Worm (Caenorhabditis elegans) whole organism, L1 larva: Measurements from ENCODE around the gene chw-1.

Source experiments
- ama-1 ChIP-seq: fragments of 150-350 bp; optimal IDR thresholded peaks from 2 replicates; lab custom pipeline; 2014
- ceh-8 ChIP-seq: fragments of 200-800 bp; sonication (Bioruptor generic); optimal IDR thresholded peaks from 2 replicates; lab custom pipeline; 2018; ENCODE audit warnings: mild to moderate bottlenecking, missing genetic modification characterization, moderate library complexity, missing compliant biosample characterization
- efl-3 ChIP-seq: fragments of 200-800 bp; sonication (Bioruptor generic); optimal IDR thresholded peaks from 2 replicates; lab custom pipeline; 2018; ENCODE audit warnings: mild to moderate bottlenecking, missing genetic modification characterization, missing compliant biosample characterization
- elt-2 ChIP-seq: sonication (generic microtip); optimal IDR thresholded peaks from 2 replicates; lab custom pipeline; 2016; ENCODE audit warnings: missing genetic modification characterization, mild to moderate bottlenecking, inconsistent platforms, missing compliant biosample characterization, missing genetic modification reagents
- elt-3 ChIP-seq, 6 experiments: fragments of 150-350 bp in 1 of 6; sonication (generic microtip); optimal IDR thresholded peaks; 2 replicates each; lab custom pipeline; 2017 to 2018; ENCODE audit warnings: missing biosample characterization in 6 of 6, missing genetic modification characterization in 6 of 6, inconsistent platforms in 1 of 6
- fos-1 ChIP-seq: fragments of 150-350 bp; optimal IDR thresholded peaks from 2 replicates; lab custom pipeline; 2014; ENCODE audit warnings: missing biosample characterization, missing genetic modification characterization
- lin-39 ChIP-seq: fragments of 150-350 bp; optimal IDR thresholded peaks from 2 replicates; lab custom pipeline; 2014; ENCODE audit warnings: missing biosample characterization, missing genetic modification reagents, missing genetic modification characterization
- nhr-237 ChIP-seq: fragments of 150-350 bp; optimal IDR thresholded peaks from 2 replicates; lab custom pipeline; 2014; ENCODE audit warnings: missing biosample characterization, missing genetic modification characterization
- nhr-28 ChIP-seq: fragments of 150-350 bp; optimal IDR thresholded peaks from 2 replicates; lab custom pipeline; 2014; ENCODE audit warnings: missing biosample characterization, missing genetic modification characterization
- nhr-71 ChIP-seq: sonication (generic microtip); optimal IDR thresholded peaks from 2 replicates; lab custom pipeline; 2016; ENCODE audit warnings: mild to moderate bottlenecking, missing genetic modification characterization, moderate library complexity, missing compliant biosample characterization
- pqm-1 ChIP-seq: sonication (generic microtip); optimal IDR thresholded peaks from 3 replicates; lab custom pipeline; 2017; ENCODE audit warnings: missing biosample characterization, missing genetic modification characterization
- snpc-4 ChIP-seq: fragments of 150-350 bp; optimal IDR thresholded peaks from 2 replicates; lab custom pipeline; 2014; ENCODE audit warnings: missing biosample characterization, missing genetic modification characterization
- unc-62 ChIP-seq: fragments of 150-350 bp; optimal IDR thresholded peaks from 2 replicates; lab custom pipeline; 2014; ENCODE audit warnings: missing biosample characterization, missing genetic modification reagents, missing genetic modification characterization
- ztf-11 ChIP-seq, 2 experiments: sonication (generic microtip); optimal IDR thresholded peaks; 2 replicates each; lab custom pipeline; 2016 to 2017; ENCODE audit warnings: missing genetic modification characterization in 2 of 2, missing biosample characterization in 1 of 2, missing compliant biosample characterization in 1 of 2

DNA sequence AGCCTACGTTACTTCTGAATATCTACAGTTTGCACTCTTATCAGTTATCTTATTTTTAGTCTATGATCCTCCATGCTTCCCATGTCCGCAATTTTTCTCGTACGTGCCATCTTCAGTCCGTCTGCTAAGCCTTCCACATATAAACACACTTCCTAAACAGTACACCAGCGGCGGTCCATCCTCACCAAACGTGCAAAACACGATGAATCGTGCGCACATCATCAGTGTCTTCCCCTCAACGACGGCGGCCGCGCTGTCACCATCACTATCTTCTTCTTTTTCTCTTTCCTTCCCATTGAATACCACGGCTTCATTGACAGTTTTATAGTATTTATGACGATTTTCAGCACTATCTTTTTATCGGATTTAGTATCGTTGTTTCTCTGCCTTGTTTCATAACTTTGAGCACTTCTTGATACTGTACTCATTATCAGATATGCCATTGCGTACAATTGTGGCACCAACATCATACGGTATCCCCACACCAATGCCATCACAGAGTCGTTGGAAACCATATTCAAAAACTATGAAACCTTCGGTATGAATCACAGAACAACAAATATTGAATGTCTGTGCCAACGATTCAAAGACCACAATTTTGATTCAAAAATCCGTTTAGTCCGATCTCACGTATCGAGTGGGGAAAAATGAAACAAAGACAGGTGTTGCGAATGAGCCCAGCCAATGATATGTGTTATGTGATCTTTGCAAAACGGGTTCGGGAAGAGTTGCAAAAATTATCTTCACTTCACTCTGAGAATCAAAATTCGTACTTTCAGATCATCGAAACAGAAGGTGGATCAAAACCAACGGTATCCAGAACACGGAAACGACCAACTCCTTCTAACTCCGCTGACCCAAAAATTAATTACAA is 11.1 kb downstream of the chw-1 start:
- no peak for TF ChIP-seq ztf-11 (tag; optimal IDR thresholded peaks at IDR 0.05; lab: Kevin White, UChicago)
- no peak for TF ChIP-seq ama-1 (lab: Kevin White, UChicago)
- TF ChIP-seq elt-3 (tag; optimal IDR thresholded peaks at IDR 0.05; lab: Kevin White, UChicago), result no peak
- TF ChIP-seq nhr-28, result no peak
- TF ChIP-seq ceh-8 (GFP tag; lab: Kevin White, UChicago), result no peak
- TF ChIP-seq pqm-1 (tag; lab: Kevin White, UChicago), result no peak
- no peak for TF ChIP-seq fos-1 (tag; lab: Kevin White, UChicago)
- no peak for TF ChIP-seq snpc-4
- no peak for TF ChIP-seq lin-39 (tag; lab: Kevin White, UChicago)
- TF ChIP-seq elt-2 (tag; lab: Kevin White, UChicago), result no peak
- no peak for TF ChIP-seq nhr-237 (tag; lab: Kevin White, UChicago)
- TF ChIP-seq nhr-71 (tag; lab: Kevin White, UChicago), result no peak
- TF ChIP-seq efl-3, result no peak
- TF ChIP-seq unc-62 (GFP tag; lab: Kevin White, UChicago), result no peak
